Worm (Caenorhabditis elegans) whole organism, L4 larva: ENCODE results near the gene metl-18.

ENCODE experiments used
- F10B5.3 ChIP-seq: sonication (generic microtip); optimal IDR thresholded peaks from 2 replicates; lab custom pipeline; 2016; ENCODE audit warnings: mild to moderate bottlenecking, missing genetic modification characterization, missing compliant biosample characterization
- F49E8.2 ChIP-seq: sonication (generic microtip); optimal IDR thresholded peaks from 2 replicates; lab custom pipeline; 2016; ENCODE audit warnings: missing compliant biosample characterization, mild to moderate bottlenecking, missing genetic modification characterization, borderline replicate concordance
- Y105C5A.15 ChIP-seq: fragments of 200-800 bp; sonication (Bioruptor generic); IDR thresholded peaks from 2 replicates; pipeline ENCODE4 v1.3.6; 2022; ENCODE audit warnings: missing genetic modification characterization, missing compliant biosample characterization
- ZK337.2 ChIP-seq: fragments of 200-800 bp; sonication (Bioruptor generic); IDR thresholded peaks from 2 replicates; pipeline ENCODE4 v1.3.6; 2022; ENCODE audit warnings: missing genetic modification reagents, missing genetic modification characterization, missing compliant biosample characterization
- aha-1 ChIP-seq: fragments of 150-350 bp; peaks from one replicate; lab custom pipeline; 2014; ENCODE audit warnings: missing biosample characterization, missing genetic modification characterization
- aly-2 ChIP-seq: sonication (generic microtip); optimal IDR thresholded peaks from 2 replicates; lab custom pipeline; 2018; ENCODE audit warnings: missing biosample characterization, missing genetic modification characterization
- ceh-28 ChIP-seq: fragments of 150-350 bp; optimal IDR thresholded peaks from 2 replicates; lab custom pipeline; 2014; ENCODE audit warnings: missing biosample characterization, missing genetic modification reagents, missing genetic modification characterization
- daf-12 ChIP-seq: fragments of 150-350 bp; optimal IDR thresholded peaks from 2 replicates; lab custom pipeline; 2014; ENCODE audit warnings: missing biosample characterization, missing genetic modification reagents, missing genetic modification characterization
- daf-16 ChIP-seq, 3 experiments: sonication (generic microtip); optimal IDR thresholded peaks; 2 replicates each; lab custom pipeline; 2016 to 2017; ENCODE audit warnings: missing genetic modification characterization in 3 of 3, missing genetic modification reagents in 3 of 3, mild to moderate bottlenecking in 2 of 3, missing compliant biosample characterization in 2 of 3, missing biosample characterization in 1 of 3, moderate library complexity in 1 of 3
- dmd-6 ChIP-seq: fragments of 200-800 bp; sonication (Bioruptor generic); IDR thresholded peaks from 2 replicates; pipeline ENCODE4 v1.3.6; 2022; ENCODE audit warnings: missing genetic modification reagents, missing genetic modification characterization, missing compliant biosample characterization
- dve-1 ChIP-seq: sonication (generic microtip); optimal IDR thresholded peaks from 2 replicates; lab custom pipeline; 2017; ENCODE audit warnings: antibody characterized with exemption, mild to moderate bottlenecking, missing genetic modification characterization, missing compliant biosample characterization; ENCODE audit not compliant: insufficient read depth
- fkh-10 ChIP-seq: fragments of 150-350 bp; optimal IDR thresholded peaks from 2 replicates; lab custom pipeline; 2014; ENCODE audit warnings: missing biosample characterization, missing genetic modification reagents, missing genetic modification characterization
- fos-1 ChIP-seq: fragments of 150-350 bp; optimal IDR thresholded peaks from 2 replicates; lab custom pipeline; 2014; ENCODE audit warnings: missing biosample characterization, missing genetic modification characterization
- hif-1 ChIP-seq, 2 experiments: sonication (generic microtip); optimal IDR thresholded peaks; 2 replicates each; lab custom pipeline; 2016 to 2017; ENCODE audit warnings: missing compliant biosample characterization in 2 of 2, missing genetic modification characterization in 2 of 2, missing genetic modification reagents in 2 of 2, missing genotype in 2 of 2, mild to moderate bottlenecking in 1 of 2
- hlh-11 ChIP-seq: fragments of 200-800 bp; sonication (Bioruptor generic); optimal IDR thresholded peaks from 2 replicates; lab custom pipeline; 2018; ENCODE audit warnings: mild to moderate bottlenecking, missing genetic modification characterization, missing compliant biosample characterization
- lin-1 ChIP-seq: fragments of 200-800 bp; sonication (Bioruptor generic); IDR thresholded peaks from 2 replicates; pipeline ENCODE4 v1.3.6; 2022; ENCODE audit warnings: missing genetic modification reagents, missing genetic modification characterization, missing compliant biosample characterization
- mes-2 ChIP-seq: sonication (generic microtip); optimal IDR thresholded peaks from 2 replicates; lab custom pipeline; 2016; ENCODE audit warnings: missing genotype, mild to moderate bottlenecking, missing genetic modification characterization, missing compliant biosample characterization; ENCODE audit not compliant: poor library complexity, severe bottlenecking
- mxl-2 ChIP-seq: fragments of 200-800 bp; sonication (Bioruptor generic); conservative IDR thresholded peaks from 2 replicates; pipeline ENCODE4 v1.3.6; 2022; ENCODE audit warnings: missing genetic modification reagents, missing genetic modification characterization, missing compliant biosample characterization
- nhr-11 ChIP-seq: fragments of 150-350 bp; optimal IDR thresholded peaks from 2 replicates; lab custom pipeline; 2014; ENCODE audit warnings: missing biosample characterization, missing genetic modification characterization
- nhr-111 ChIP-seq: fragments of 200-800 bp; sonication (Bioruptor generic); optimal IDR thresholded peaks from 2 replicates; lab custom pipeline; 2018; ENCODE audit warnings: mild to moderate bottlenecking, missing genetic modification characterization, missing compliant biosample characterization
- nhr-25 ChIP-seq: sonication (generic microtip); optimal IDR thresholded peaks from 2 replicates; lab custom pipeline; 2017; ENCODE audit warnings: missing genetic modification characterization, mild to moderate bottlenecking, missing compliant biosample characterization, antibody characterized with exemption, moderate library complexity, borderline replicate concordance; ENCODE audit not compliant: insufficient read depth
- nhr-28 ChIP-seq: fragments of 150-350 bp; optimal IDR thresholded peaks from 2 replicates; lab custom pipeline; 2014; ENCODE audit warnings: missing biosample characterization, missing genetic modification characterization
- nhr-76 ChIP-seq: fragments of 150-350 bp; optimal IDR thresholded peaks from 2 replicates; lab custom pipeline; 2014; ENCODE audit warnings: missing biosample characterization, missing genetic modification characterization
- rbr-2 ChIP-seq: sonication (generic microtip); optimal IDR thresholded peaks from 2 replicates; lab custom pipeline; 2016; ENCODE audit warnings: missing genotype, missing genetic modification characterization, missing compliant biosample characterization
- saeg-2 ChIP-seq: fragments of 200-800 bp; sonication (Bioruptor generic); IDR thresholded peaks from 2 replicates; pipeline ENCODE4 v1.3.6; 2022; ENCODE audit warnings: missing genetic modification reagents, missing genetic modification characterization, missing compliant biosample characterization
- snpc-1.2 ChIP-seq: fragments of 200-800 bp; sonication (Bioruptor generic); IDR thresholded peaks from 2 replicates; pipeline ENCODE4 v1.3.6; 2022; ENCODE audit warnings: missing genetic modification reagents, missing genetic modification characterization, missing compliant biosample characterization
- unc-130 ChIP-seq: sonication (generic microtip); optimal IDR thresholded peaks from 2 replicates; lab custom pipeline; 2016; ENCODE audit warnings: missing genetic modification reagents, missing genetic modification characterization, missing compliant biosample characterization
- unc-62 ChIP-seq, 3 experiments: fragments of 150-350 bp in 1 of 3; sonication (generic microtip); optimal IDR thresholded peaks in 2 of 3; peaks in 1 of 3; 1 replicate in 1 of 3; 2 replicates in 2 of 3; lab custom pipeline; 2014 to 2017; ENCODE audit warnings: missing biosample characterization in 3 of 3, missing genetic modification characterization in 3 of 3, missing genetic modification reagents in 3 of 3, missing genotype in 1 of 3
- zfp-2 ChIP-seq: sonication (generic microtip); optimal IDR thresholded peaks from 2 replicates; lab custom pipeline; 2016; ENCODE audit warnings: mild to moderate bottlenecking, missing genetic modification characterization, missing compliant biosample characterization
- zip-11 ChIP-seq: fragments of 200-800 bp; sonication (Bioruptor generic); IDR thresholded peaks from 2 replicates; pipeline ENCODE4 v1.3.6; 2022; ENCODE audit warnings: missing genetic modification characterization, missing compliant biosample characterization

Gene metl-18

ce11 chrIII:3475014-3475413, 49.5 kb downstream of the metl-18 start (continued):
- TF ChIP-seq mxl-2 (GFP tag; lab: Robert Waterston, UW) (no peak), dve-1 (peak; percentile 64), nhr-25 (tag; lab: Kevin White, UChicago) (no peak), nhr-111 (GFP tag; lab: Kevin White, UChicago) (no peak), fos-1 (no peak), Y105C5A.15 (no peak)

ce11 chrIII:3475497-3475896, 50.0 kb downstream of the metl-18 start, which contains the start of gene C34C12.9:
TSS of gene C34C12.9 (minus strand) at chrIII:3475512.
- TF ChIP-seq dve-1 (peak; percentile 17), snpc-1.2 (GFP tag; lab: Robert Waterston, UW) (no peak), aha-1 (tag; lab: Kevin White, UChicago) (peak; percentile 39), saeg-2 (no peak), nhr-11 (no peak), hlh-11 (peak; percentile 16), rbr-2 (tag; lab: Kevin White, UChicago) (no peak), fkh-10 (no peak), ceh-28 (tag; lab: Kevin White, UChicago) (no peak), daf-16 (GFP tag; optimal IDR thresholded peaks at IDR 0.05; lab: Kevin White, UChicago) (no peak), daf-16 (tag; optimal IDR thresholded peaks at IDR 0.05; lab: Kevin White, UChicago) (peak; percentile 10), ZK337.2 (GFP tag; lab: Robert Waterston, UW) (no peak), lin-1 (peak; percentile 93), nhr-28 (tag; lab: Kevin White, UChicago) (peak; percentile 35), dmd-6 (GFP tag; lab: Robert Waterston, UW) (peak; percentile 66)

ce11 chrIII:3476245-3476644, 50.7 kb downstream of the metl-18 start:
- TF ChIP-seq unc-130 (GFP tag; lab: Kevin White, UChicago) (peak; percentile 19), zip-11 (GFP tag; lab: Robert Waterston, UW) (no peak), mes-2 (peak; percentile 42), hif-1 (tag; optimal IDR thresholded peaks at IDR 0.05; lab: Kevin White, UChicago) (peak in 1 of 2 experiments; percentile 81)
- TF ChIP-seq, all 104 proteins: peak for 3

- TF ChIP-seq zfp-2 (tag; lab: Kevin White, UChicago) = no peak
- TF ChIP-seq F10B5.3 (tag; lab: Kevin White, UChicago) = no peak
- TF ChIP-seq daf-12 (tag; lab: Kevin White, UChicago) = no peak
- TF ChIP-seq zip-11 (GFP tag; lab: Robert Waterston, UW) = no peak
- TF ChIP-seq F49E8.2 (tag; lab: Kevin White, UChicago) = no peak
- peak in 1 of 2 experiments; percentile 81 for TF ChIP-seq unc-62 (GFP tag; optimal IDR thresholded peaks at IDR 0.05 in 1 of 2; lab: Kevin White, UChicago)
- TF ChIP-seq unc-62 (tag; optimal IDR thresholded peaks at IDR 0.05; lab: Kevin White, UChicago) = no peak
- TF ChIP-seq aly-2 (tag; lab: Kevin White, UChicago) = no peak
- no peak for TF ChIP-seq nhr-76 (tag; lab: Kevin White, UChicago)
These were observed 51.8 kb downstream of the metl-18 start for ce11 chrIII:3477375-3477774.
